Fruit fly (Drosophila melanogaster): ENCODE data around the gene Rox8.

DNA sequence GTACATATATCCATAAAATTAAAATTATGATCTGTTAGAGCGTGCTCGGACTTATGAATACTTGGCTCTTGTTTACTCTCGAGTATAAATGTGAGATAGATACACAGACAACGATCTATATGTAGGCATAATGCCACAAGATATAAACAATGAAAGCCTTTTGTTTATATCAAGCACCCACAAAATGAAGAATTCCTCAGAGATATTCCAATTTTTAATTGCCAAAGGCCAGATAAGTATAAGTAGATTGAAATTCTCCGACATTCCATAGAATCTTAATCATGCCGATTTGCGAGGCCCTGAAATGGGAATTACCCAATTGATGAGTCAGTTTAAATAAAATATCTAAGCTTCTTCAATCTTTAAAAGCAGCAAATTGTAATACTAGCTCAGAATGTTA is 26.2 kb downstream of the Rox8 start:
- TF ChIP-seq CG15336 (GFP tag; IDR thresholded peaks at IDR 0.05), result no peak
- TF ChIP-seq Eip78C (GFP tag), result no peak
- no peak for TF ChIP-seq pdm3 (GFP tag; optimal IDR thresholded peaks at IDR 0.05)
- TF ChIP-seq CG31627 (GFP tag; optimal IDR thresholded peaks at IDR 0.05), result no peak
- no peak for TF ChIP-seq ss (GFP tag; optimal IDR thresholded peaks at IDR 0.05)
- no peak for TF ChIP-seq CG8632 (GFP tag; optimal IDR thresholded peaks at IDR 0.05)

Measured in whole organism, prepupa.